Worm (Caenorhabditis elegans) whole organism, L1 larva: ENCODE data around the gene spp-10.

Experiments used
- C34B4.2 ChIP-seq: sonication (generic microtip); optimal IDR thresholded peaks from 2 replicates; lab custom pipeline; 2017; ENCODE audit warnings: mild to moderate bottlenecking, missing genetic modification characterization, missing compliant biosample characterization
- F16B12.6 ChIP-seq: fragments of 150-350 bp; optimal IDR thresholded peaks from 2 replicates; lab custom pipeline; 2014; ENCODE audit warnings: missing biosample characterization, missing genetic modification characterization
- aha-1 ChIP-seq: fragments of 150-350 bp; optimal IDR thresholded peaks from 2 replicates; lab custom pipeline; 2014; ENCODE audit warnings: missing biosample characterization, missing genetic modification characterization
- alr-1 ChIP-seq: fragments of 200-800 bp; sonication (Bioruptor generic); optimal IDR thresholded peaks from 2 replicates; lab custom pipeline; 2018; ENCODE audit warnings: borderline replicate concordance, mild to moderate bottlenecking, missing genetic modification characterization, missing compliant biosample characterization
- aly-2 ChIP-seq: fragments of 150-350 bp; optimal IDR thresholded peaks from 2 replicates; lab custom pipeline; 2014; ENCODE audit warnings: missing biosample characterization, missing genetic modification characterization
- ama-1 ChIP-seq: fragments of 150-350 bp; optimal IDR thresholded peaks from 2 replicates; lab custom pipeline; 2014
- blmp-1 ChIP-seq: fragments of 150-350 bp; optimal IDR thresholded peaks from 2 replicates; lab custom pipeline; 2014; ENCODE audit warnings: missing biosample characterization, missing genetic modification characterization
- ceh-63 ChIP-seq: fragments of 200-800 bp; sonication (Bioruptor generic); optimal IDR thresholded peaks from 2 replicates; lab custom pipeline; 2018; ENCODE audit warnings: mild to moderate bottlenecking, missing genetic modification characterization, missing compliant biosample characterization
- ceh-82 ChIP-seq, 3 experiments: fragments of 150-350 bp in 1 of 3; sonication (generic microtip) in 2 of 3; optimal IDR thresholded peaks; 2 replicates each; lab custom pipeline; 2014 to 2017; ENCODE audit warnings: missing biosample characterization in 3 of 3, missing genetic modification characterization in 3 of 3
- ceh-88 ChIP-seq: fragments of 200-800 bp; sonication (Bioruptor generic); IDR thresholded peaks from 2 replicates; pipeline ENCODE4 v1.3.6; 2022; ENCODE audit warnings: missing genetic modification characterization, missing compliant biosample characterization
- ceh-90 ChIP-seq: sonication (generic microtip); optimal IDR thresholded peaks from 2 replicates; lab custom pipeline; 2016; ENCODE audit warnings: missing genetic modification characterization, missing compliant biosample characterization
- efl-3 ChIP-seq: fragments of 200-800 bp; sonication (Bioruptor generic); optimal IDR thresholded peaks from 2 replicates; lab custom pipeline; 2018; ENCODE audit warnings: mild to moderate bottlenecking, missing genetic modification characterization, missing compliant biosample characterization
- elt-2 ChIP-seq: sonication (generic microtip); optimal IDR thresholded peaks from 2 replicates; lab custom pipeline; 2016; ENCODE audit warnings: missing genetic modification characterization, mild to moderate bottlenecking, inconsistent platforms, missing compliant biosample characterization, missing genetic modification reagents
- elt-3 ChIP-seq, 6 experiments: fragments of 150-350 bp in 1 of 6; sonication (generic microtip); optimal IDR thresholded peaks; 2 replicates each; lab custom pipeline; 2017 to 2018; ENCODE audit warnings: missing biosample characterization in 6 of 6, missing genetic modification characterization in 6 of 6, inconsistent platforms in 1 of 6
- fkh-4 ChIP-seq: sonication (generic microtip); optimal IDR thresholded peaks from 2 replicates; lab custom pipeline; 2016; ENCODE audit warnings: missing compliant biosample characterization, missing genetic modification characterization, borderline replicate concordance
- fos-1 ChIP-seq: fragments of 150-350 bp; optimal IDR thresholded peaks from 2 replicates; lab custom pipeline; 2014; ENCODE audit warnings: missing biosample characterization, missing genetic modification characterization
- hlh-17 ChIP-seq: fragments of 200-800 bp; sonication (Bioruptor generic); optimal IDR thresholded peaks from 2 replicates; lab custom pipeline; 2018; ENCODE audit warnings: missing genetic modification characterization, mild to moderate bottlenecking, missing compliant biosample characterization, moderate library complexity, borderline replicate concordance
- lin-13 ChIP-seq: fragments of 150-350 bp; optimal IDR thresholded peaks from 2 replicates; lab custom pipeline; 2014; ENCODE audit warnings: missing biosample characterization, missing genetic modification reagents, missing genetic modification characterization
- lin-14 ChIP-seq: fragments of 200-800 bp; sonication (Bioruptor generic); optimal IDR thresholded peaks from 2 replicates; lab custom pipeline; 2018; ENCODE audit warnings: mild to moderate bottlenecking, missing genetic modification characterization, moderate library complexity, missing compliant biosample characterization
- lin-35 ChIP-seq, 2 experiments: fragments of 150-350 bp; optimal IDR thresholded peaks; 2 replicates each; lab custom pipeline; 2014; ENCODE audit warnings: missing biosample characterization in 2 of 2, missing genetic modification characterization in 2 of 2, missing genetic modification reagents in 2 of 2
- lin-39 ChIP-seq: fragments of 150-350 bp; optimal IDR thresholded peaks from 2 replicates; lab custom pipeline; 2014; ENCODE audit warnings: missing biosample characterization, missing genetic modification reagents, missing genetic modification characterization
- lir-3 ChIP-seq: sonication (generic microtip); optimal IDR thresholded peaks from 2 replicates; lab custom pipeline; 2016; ENCODE audit warnings: mild to moderate bottlenecking, missing genetic modification characterization, moderate library complexity, missing compliant biosample characterization; ENCODE audit not compliant: poor library complexity
- mab-9 ChIP-seq: fragments of 200-800 bp; sonication (Bioruptor generic); IDR thresholded peaks from 2 replicates; pipeline ENCODE4 v1.3.6; 2022; ENCODE audit warnings: missing genetic modification reagents, missing genetic modification characterization, missing compliant biosample characterization
- nhr-12 ChIP-seq: sonication (generic microtip); optimal IDR thresholded peaks from 2 replicates; lab custom pipeline; 2017; ENCODE audit warnings: missing biosample characterization, missing genetic modification characterization
- nhr-19 ChIP-seq: fragments of 200-800 bp; sonication (Bioruptor generic); conservative IDR thresholded peaks from 2 replicates; pipeline ENCODE4 v1.3.6; 2022; ENCODE audit warnings: missing genetic modification characterization, missing compliant biosample characterization
- nhr-20 ChIP-seq: sonication (generic microtip); optimal IDR thresholded peaks from 2 replicates; lab custom pipeline; 2016; ENCODE audit warnings: mild to moderate bottlenecking, missing genetic modification characterization, missing compliant biosample characterization
- nhr-28 ChIP-seq: fragments of 150-350 bp; optimal IDR thresholded peaks from 2 replicates; lab custom pipeline; 2014; ENCODE audit warnings: missing biosample characterization, missing genetic modification characterization
- nhr-71 ChIP-seq: sonication (generic microtip); optimal IDR thresholded peaks from 2 replicates; lab custom pipeline; 2016; ENCODE audit warnings: mild to moderate bottlenecking, missing genetic modification characterization, moderate library complexity, missing compliant biosample characterization
- nhr-85 ChIP-seq: sonication (generic microtip); peaks from one replicate; lab custom pipeline; 2016; ENCODE audit warnings: missing genetic modification characterization, inconsistent platforms, missing compliant biosample characterization
- nhr-90 ChIP-seq: sonication (generic microtip); optimal IDR thresholded peaks from 2 replicates; lab custom pipeline; 2016; ENCODE audit warnings: mild to moderate bottlenecking, missing genetic modification characterization, missing compliant biosample characterization; ENCODE audit not compliant: poor library complexity
- pag-3 ChIP-seq: sonication (generic microtip); optimal IDR thresholded peaks from 2 replicates; lab custom pipeline; 2017; ENCODE audit warnings: missing genetic modification characterization, mild to moderate bottlenecking, missing compliant biosample characterization, antibody characterized with exemption, borderline replicate concordance; ENCODE audit not compliant: insufficient read depth
- pqm-1 ChIP-seq: sonication (generic microtip); optimal IDR thresholded peaks from 3 replicates; lab custom pipeline; 2017; ENCODE audit warnings: missing biosample characterization, missing genetic modification characterization
- rnt-1 ChIP-seq: sonication (generic microtip); optimal IDR thresholded peaks from 2 replicates; lab custom pipeline; 2016; ENCODE audit warnings: mild to moderate bottlenecking, missing genetic modification characterization, moderate library complexity, missing compliant biosample characterization
- snpc-4 ChIP-seq: fragments of 150-350 bp; optimal IDR thresholded peaks from 2 replicates; lab custom pipeline; 2014; ENCODE audit warnings: missing biosample characterization, missing genetic modification characterization
- snu-23 ChIP-seq: sonication (generic microtip); optimal IDR thresholded peaks from 2 replicates; lab custom pipeline; 2016; ENCODE audit warnings: missing genetic modification characterization, missing compliant biosample characterization
- sptf-1 ChIP-seq: fragments of 150-350 bp; optimal IDR thresholded peaks from 2 replicates; lab custom pipeline; 2014; ENCODE audit warnings: missing biosample characterization, missing genetic modification characterization
- sup-37 ChIP-seq: fragments of 200-800 bp; sonication (Bioruptor generic); optimal IDR thresholded peaks from 2 replicates; lab custom pipeline; 2018; ENCODE audit warnings: mild to moderate bottlenecking, missing genetic modification characterization, missing compliant biosample characterization
- tbx-2 ChIP-seq: sonication (generic microtip); optimal IDR thresholded peaks from 2 replicates; lab custom pipeline; 2016; ENCODE audit warnings: missing genetic modification characterization, missing compliant biosample characterization
- unc-30 ChIP-seq: sonication (generic microtip); optimal IDR thresholded peaks from 2 replicates; lab custom pipeline; 2017; ENCODE audit warnings: missing biosample characterization, missing genetic modification characterization
- unc-86 ChIP-seq: sonication (generic microtip); optimal IDR thresholded peaks from 2 replicates; lab custom pipeline; 2016; ENCODE audit warnings: missing genetic modification characterization, missing compliant biosample characterization
- vab-15 ChIP-seq: sonication (generic microtip); optimal IDR thresholded peaks from 2 replicates; lab custom pipeline; 2017; ENCODE audit warnings: missing genotype, mild to moderate bottlenecking, missing genetic modification characterization, missing compliant biosample characterization
- zag-1 ChIP-seq: fragments of 150-350 bp; optimal IDR thresholded peaks from 2 replicates; lab custom pipeline; 2014; ENCODE audit warnings: missing biosample characterization, missing genetic modification characterization
- zip-4 ChIP-seq: fragments of 200-800 bp; sonication (Bioruptor generic); optimal IDR thresholded peaks from 2 replicates; lab custom pipeline; 2018; ENCODE audit warnings: mild to moderate bottlenecking, missing genetic modification characterization, moderate library complexity, missing compliant biosample characterization
- ztf-11 ChIP-seq, 2 experiments: sonication (generic microtip); optimal IDR thresholded peaks; 2 replicates each; lab custom pipeline; 2016 to 2017; ENCODE audit warnings: missing genetic modification characterization in 2 of 2, missing biosample characterization in 1 of 2, missing compliant biosample characterization in 1 of 2

spp-10 gene

ce11 chrIV:8463716-8464115 is 13.3 kb upstream of the spp-10 start, which contains the start of gene str-176:
TSS of gene str-176 (minus strand) at chrIV:8463816.
- TF ChIP-seq snu-23 (GFP tag; lab: Kevin White, UChicago) (no peak), rnt-1 (tag; lab: Kevin White, UChicago) (no peak), unc-86 (tag; lab: Kevin White, UChicago) (no peak), ceh-90 (tag; lab: Kevin White, UChicago) (no peak), vab-15 (tag; lab: Kevin White, UChicago) (no peak), C34B4.2 (no peak)
- TF ChIP-seq, all 84 proteins: peak for 0

DNA sequence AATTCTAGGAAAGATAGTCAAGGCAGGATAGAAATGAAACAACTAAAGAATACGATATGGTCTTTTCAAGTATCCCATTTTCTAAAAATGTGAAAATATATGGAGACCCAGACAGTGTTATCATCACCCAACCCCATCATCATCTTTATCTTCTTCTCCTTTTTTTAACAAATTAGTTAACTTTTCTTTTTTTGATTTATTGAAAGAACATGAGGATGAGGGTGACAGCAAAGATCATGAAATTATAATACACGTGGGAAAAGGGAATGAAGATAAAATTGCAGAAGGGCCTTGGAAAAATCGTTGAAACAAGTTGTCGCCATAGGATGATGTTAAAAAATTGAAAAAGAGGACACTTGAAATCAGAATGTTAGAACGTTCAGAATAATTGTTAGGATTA is 12.8 kb upstream of the spp-10 start:
- peak; percentile 57 for TF ChIP-seq nhr-20 (tag; lab: Kevin White, UChicago)
- no peak for TF ChIP-seq nhr-90 (tag; lab: Kevin White, UChicago)
- TF ChIP-seq lin-35 (GFP tag; optimal IDR thresholded peaks at IDR 0.05; lab: Kevin White, UChicago) = peak in 1 of 2 experiments; percentile 34
- TF ChIP-seq elt-3 (tag; optimal IDR thresholded peaks at IDR 0.05; lab: Kevin White, UChicago) = peak in 4 of 6 experiments; percentile 60 to 86 (median 68)
- TF ChIP-seq blmp-1 = peak; percentile 33
- TF ChIP-seq nhr-85 (tag; lab: Kevin White, UChicago) = peak; percentile 82
- TF ChIP-seq pqm-1 (tag; lab: Kevin White, UChicago) = no peak
- no peak for TF ChIP-seq elt-2 (tag; lab: Kevin White, UChicago)
- peak; percentile 26 for TF ChIP-seq snu-23 (GFP tag; lab: Kevin White, UChicago)
- peak; percentile 3 for TF ChIP-seq tbx-2
- TF ChIP-seq lin-14 (GFP tag; lab: Kevin White, UChicago) = peak; percentile 55
- TF ChIP-seq nhr-19 (GFP tag; lab: Robert Waterston, UW) = peak; percentile 30
- peak; percentile 49 for TF ChIP-seq nhr-71 (tag; lab: Kevin White, UChicago)
- TF ChIP-seq fkh-4 (tag; lab: Kevin White, UChicago) = no peak
- TF ChIP-seq alr-1 (tag; lab: Kevin White, UChicago) = no peak
- no peak for TF ChIP-seq lin-39 (tag; lab: Kevin White, UChicago)

ce11 chrIV:8472493-8472892 is 4.5 kb upstream of the spp-10 start, which contains the start of gene oat-1:
TSS of gene oat-1 (minus strand) at chrIV:8472593.
- TF ChIP-seq hlh-17 (GFP tag; lab: Kevin White, UChicago) = no peak

- TF ChIP-seq sup-37 (no peak), ceh-82 (tag; optimal IDR thresholded peaks at IDR 0.05; lab: Kevin White, UChicago) (no peak), unc-30 (tag; lab: Kevin White, UChicago) (no peak), nhr-12 (tag; lab: Kevin White, UChicago) (no peak), snpc-4 (tag; lab: Kevin White, UChicago) (no peak), ztf-11 (tag; optimal IDR thresholded peaks at IDR 0.05; lab: Kevin White, UChicago) (no peak), efl-3 (GFP tag; lab: Kevin White, UChicago) (no peak), aha-1 (tag; lab: Kevin White, UChicago) (no peak)
These were observed 3.2 kb upstream of the spp-10 start, which contains the start of gene C28C12.11 for ce11 chrIV:8473756-8474155. TSS of gene C28C12.11 (plus strand) at chrIV:8474056.

DNA sequence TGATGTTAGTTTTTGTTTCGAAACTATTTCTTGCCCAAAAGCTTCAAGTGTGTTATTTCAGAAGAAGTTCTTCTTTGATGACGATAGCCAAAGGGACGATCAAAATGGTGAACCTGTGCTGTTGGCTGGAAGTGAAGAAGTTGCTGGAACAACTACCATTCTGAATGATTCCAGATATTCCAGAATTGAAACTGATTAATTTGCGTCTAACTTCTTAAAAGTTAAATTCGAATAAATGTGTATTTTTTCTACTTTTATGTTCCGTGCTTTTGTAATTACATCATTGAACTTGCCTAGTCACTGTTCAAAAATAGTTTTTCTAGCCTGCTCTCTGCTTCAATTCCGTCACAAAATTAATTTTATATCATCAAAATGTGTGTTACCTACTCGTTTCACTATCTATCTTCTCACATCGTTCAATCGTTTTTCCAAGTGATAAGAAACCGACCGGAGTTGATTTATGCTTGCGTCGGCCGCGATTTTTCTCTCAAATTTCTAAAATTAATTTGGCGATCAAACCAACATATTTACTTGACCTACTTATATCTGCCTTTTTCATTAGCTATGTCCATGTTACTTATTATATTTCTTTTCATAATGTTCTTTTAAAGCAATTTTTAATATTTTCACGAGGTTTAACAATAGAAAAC is 1.8 kb upstream of the spp-10 start:
- no peak for TF ChIP-seq F16B12.6
- TF ChIP-seq fos-1 (tag; lab: Kevin White, UChicago) = no peak
- no peak for TF ChIP-seq sptf-1 (tag; lab: Kevin White, UChicago)
- TF ChIP-seq snpc-4 (tag; lab: Kevin White, UChicago) = no peak
- no peak for TF ChIP-seq nhr-28
- TF ChIP-seq lin-13 (GFP tag; lab: Kevin White, UChicago) = no peak
- no peak for TF ChIP-seq ceh-88
- no peak for TF ChIP-seq nhr-12 (tag; lab: Kevin White, UChicago)
- TF ChIP-seq pqm-1 (tag; lab: Kevin White, UChicago) = no peak
- TF ChIP-seq mab-9 (GFP tag; lab: Robert Waterston, UW) = no peak
- no peak for TF ChIP-seq zag-1 (tag; lab: Kevin White, UChicago)
- no peak for TF ChIP-seq lir-3 (tag; lab: Kevin White, UChicago)
- no peak for TF ChIP-seq pag-3 (tag; lab: Kevin White, UChicago)
- no peak for TF ChIP-seq zip-4
- no peak for TF ChIP-seq aly-2 (tag; lab: Kevin White, UChicago)
- peak; percentile 66 for TF ChIP-seq elt-2 (tag; lab: Kevin White, UChicago)
- TF ChIP-seq ceh-63 (GFP tag; lab: Kevin White, UChicago) = no peak
- TF ChIP-seq ama-1 (lab: Kevin White, UChicago) = no peak
